Fruit fly (Drosophila melanogaster) whole organism, embryonic: ENCODE results near the gene CG11593.
A peak's percentile ranks its signal among the peaks of the same experiment; 100 is the strongest.

ENCODE experiments used
- ATbp ChIP-seq: fragments of 200-800 bp; sonication (Bioruptor generic); optimal IDR thresholded peaks from 2 replicates; lab custom pipeline; 2017; ENCODE audit warnings: missing biosample characterization, mild to moderate bottlenecking, missing genetic modification characterization, missing genetic modification reagents
- Aef1 ChIP-seq: fragments of 200-800 bp; sonication (Bioruptor generic); IDR thresholded peaks from 3 replicates; pipeline ENCODE4 v1.3.6; 2022; ENCODE audit warnings: missing biosample characterization, missing genetic modification characterization
- Atf6 ChIP-seq: fragments of 200-800 bp; sonication (Bioruptor generic); IDR thresholded peaks from 2 replicates; pipeline ENCODE4 v1.3.6; 2022; ENCODE audit warnings: missing biosample characterization, missing genetic modification characterization
- CG10543 ChIP-seq: fragments of 200-800 bp; sonication (Bioruptor generic); optimal IDR thresholded peaks from 3 replicates; lab custom pipeline; 2017; ENCODE audit warnings: missing biosample characterization, mild to moderate bottlenecking, missing genetic modification characterization, moderate library complexity
- CG11560 ChIP-seq: fragments of 200-800 bp; sonication (Bioruptor generic); IDR thresholded peaks from 3 replicates; pipeline ENCODE4 v1.3.6; 2022; ENCODE audit warnings: missing biosample characterization, missing genetic modification characterization
- CG11723 ChIP-seq: fragments of 200-800 bp; sonication (Bioruptor generic); optimal IDR thresholded peaks from 2 replicates; lab custom pipeline; 2017; ENCODE audit warnings: missing biosample characterization, mild to moderate bottlenecking, missing genetic modification characterization
- CG14014 ChIP-seq: fragments of 200-800 bp; sonication (Bioruptor generic); IDR thresholded peaks from 2 replicates; pipeline ENCODE4 v1.3.6; 2022; ENCODE audit warnings: missing biosample characterization, missing genetic modification characterization
- CG14667 ChIP-seq: fragments of 200-800 bp; sonication (Bioruptor generic); IDR thresholded peaks from 2 replicates; pipeline ENCODE4 v1.3.6; 2022; ENCODE audit warnings: missing biosample characterization, missing genetic modification characterization
- CG18599 ChIP-seq: fragments of 200-800 bp; sonication (Bioruptor generic); optimal IDR thresholded peaks from 3 replicates; lab custom pipeline; 2017; ENCODE audit warnings: missing biosample characterization, missing genetic modification characterization, mild to moderate bottlenecking, moderate library complexity, missing genetic modification reagents
- CG31388 ChIP-seq: fragments of 200-800 bp; sonication (Bioruptor generic); optimal IDR thresholded peaks from 2 replicates; lab custom pipeline; 2016; ENCODE audit warnings: missing biosample characterization, missing genetic modification characterization
- CG34224 ChIP-seq: fragments of 200-800 bp; sonication (Bioruptor generic); IDR thresholded peaks from 3 replicates; pipeline ENCODE4 v1.3.6; 2022; ENCODE audit warnings: missing biosample characterization, missing genetic modification characterization; ENCODE audit not compliant: partially characterized antibody
- CG4820 ChIP-seq: fragments of 200-800 bp; sonication (Bioruptor generic); optimal IDR thresholded peaks from 3 replicates; lab custom pipeline; 2016; ENCODE audit warnings: missing biosample characterization, missing genetic modification characterization
- CG6683 ChIP-seq: fragments of 200-800 bp; sonication (Bioruptor generic); optimal IDR thresholded peaks from 2 replicates; lab custom pipeline; 2017; ENCODE audit warnings: missing biosample characterization, mild to moderate bottlenecking, missing genetic modification characterization, missing genetic modification reagents
- CG6813 ChIP-seq: fragments of 200-800 bp; sonication (Bioruptor generic); optimal IDR thresholded peaks from 2 replicates; lab custom pipeline; 2017; ENCODE audit warnings: missing biosample characterization, missing genetic modification characterization, mild to moderate bottlenecking, moderate library complexity, missing genetic modification reagents
- CG8388 ChIP-seq: fragments of 200-800 bp; sonication (Bioruptor generic); optimal IDR thresholded peaks from 2 replicates; lab custom pipeline; 2019; ENCODE audit warnings: missing biosample characterization, mild to moderate bottlenecking, missing genetic modification characterization, moderate library complexity
- CG9437 ChIP-seq: fragments of 200-800 bp; sonication (Bioruptor generic); optimal IDR thresholded peaks from 2 replicates; lab custom pipeline; 2018; ENCODE audit warnings: missing biosample characterization, mild to moderate bottlenecking, missing genetic modification characterization
- Dll ChIP-seq: fragments of 200-800 bp; sonication (Bioruptor generic); IDR thresholded peaks from 4 replicates; pipeline ENCODE4 v1.3.6; 2022; ENCODE audit warnings: missing biosample characterization, missing genetic modification characterization; ENCODE audit not compliant: partially characterized antibody
- Dref ChIP-seq: fragments of 200-800 bp; sonication (Bioruptor generic); IDR thresholded peaks from 2 replicates; pipeline ENCODE4 v1.3.6; 2022; ENCODE audit warnings: missing biosample characterization, missing genetic modification characterization
- Ets65A ChIP-seq: fragments of 200-800 bp; sonication (Bioruptor generic); peaks from one replicate; lab custom pipeline; 2016; ENCODE audit warnings: missing biosample characterization, missing genetic modification characterization
- Hr51 ChIP-seq, 2 experiments: fragments of 200-800 bp; sonication (Bioruptor generic); optimal IDR thresholded peaks; 2 replicates in 1 of 2; 3 replicates in 1 of 2; lab custom pipeline; 2016 to 2018; ENCODE audit warnings: missing biosample characterization in 2 of 2, missing genetic modification characterization in 2 of 2, mild to moderate bottlenecking in 1 of 2, moderate library complexity in 1 of 2
- Jarid2 ChIP-seq: fragments of 200-800 bp; sonication (Bioruptor generic); optimal IDR thresholded peaks from 3 replicates; lab custom pipeline; 2017; ENCODE audit warnings: mild to moderate bottlenecking, missing biosample characterization, missing genetic modification reagents, missing genetic modification characterization
- MTF-1 ChIP-seq: fragments of 200-800 bp; sonication (Bioruptor generic); optimal IDR thresholded peaks from 2 replicates; lab custom pipeline; 2018; ENCODE audit warnings: missing biosample characterization, mild to moderate bottlenecking, missing genetic modification characterization, borderline replicate concordance
- Mad ChIP-seq: fragments of 200-800 bp; sonication (Bioruptor generic); optimal IDR thresholded peaks from 2 replicates; lab custom pipeline; 2016; ENCODE audit warnings: missing biosample characterization, missing genetic modification characterization
- Mrtf ChIP-seq: fragments of 200-800 bp; sonication (Bioruptor generic); IDR thresholded peaks from 3 replicates; pipeline ENCODE4 v1.3.6; 2022; ENCODE audit warnings: missing biosample characterization, missing genetic modification characterization
- NC2α ChIP-seq: fragments of 200-800 bp; sonication (Bioruptor generic); optimal IDR thresholded peaks from 2 replicates; lab custom pipeline; 2016; ENCODE audit warnings: missing biosample characterization, missing genetic modification characterization
- Nf-YA ChIP-seq: fragments of 200-800 bp; sonication (Bioruptor generic); IDR thresholded peaks from 2 replicates; pipeline ENCODE4 v1.3.6; 2022; ENCODE audit warnings: missing biosample characterization, missing genetic modification characterization
- Vsx1 ChIP-seq: fragments of 200-800 bp; sonication (Bioruptor generic); optimal IDR thresholded peaks from 2 replicates; lab custom pipeline; 2017; ENCODE audit warnings: missing biosample characterization, mild to moderate bottlenecking, missing genetic modification characterization, missing genetic modification reagents
- Xrp1 ChIP-seq: fragments of 200-800 bp; sonication (Bioruptor generic); IDR thresholded peaks from 2 replicates; pipeline ENCODE4 v1.3.6; 2022; ENCODE audit warnings: missing biosample characterization, missing genetic modification characterization
- ase ChIP-seq: fragments of 200-800 bp; sonication (Bioruptor generic); IDR thresholded peaks from 3 replicates; pipeline ENCODE4 v1.3.6; 2022; ENCODE audit warnings: missing biosample characterization, missing genetic modification characterization
- dysf ChIP-seq: fragments of 200-800 bp; sonication (Bioruptor generic); IDR thresholded peaks from 3 replicates; pipeline ENCODE4 v1.3.6; 2022; ENCODE audit warnings: missing biosample characterization, missing genetic modification characterization
- fd96Cb ChIP-seq: fragments of 200-800 bp; sonication (Bioruptor generic); optimal IDR thresholded peaks from 2 replicates; lab custom pipeline; 2018; ENCODE audit warnings: missing biosample characterization, mild to moderate bottlenecking, missing genetic modification characterization, moderate library complexity
- grau ChIP-seq: fragments of 200-800 bp; optimal IDR thresholded peaks from 3 replicates; lab custom pipeline; 2019; ENCODE audit warnings: missing biosample characterization, mild to moderate bottlenecking, missing genetic modification characterization, moderate library complexity
- hth ChIP-seq: fragments of >200 bp; optimal IDR thresholded peaks from 2 replicates; lab custom pipeline; 2017; ENCODE audit warnings: inconsistent platforms
- kay ChIP-seq: fragments of 200-800 bp; sonication (Bioruptor generic); optimal IDR thresholded peaks from 2 replicates; lab custom pipeline; 2016; ENCODE audit warnings: missing biosample characterization, missing genetic modification characterization
- lov ChIP-seq, 2 experiments: fragments of 200-800 bp in 1 of 2; fragments of >200 bp in 1 of 2; sonication (Bioruptor generic) in 1 of 2; IDR thresholded peaks in 1 of 2; optimal IDR thresholded peaks in 1 of 2; 2 replicates in 1 of 2; 3 replicates in 1 of 2; pipeline versions ENCODE4 v1.3.6 to Lab custom; 2017 to 2022; ENCODE audit warnings: missing biosample characterization in 1 of 2, missing genetic modification characterization in 1 of 2
- pb ChIP-seq: fragments of 200-800 bp; sonication (Bioruptor generic); optimal IDR thresholded peaks from 3 replicates; lab custom pipeline; 2016; ENCODE audit warnings: missing biosample characterization, missing genetic modification characterization
- pho ChIP-seq: fragments of 200-800 bp; sonication (Bioruptor generic); optimal IDR thresholded peaks from 2 replicates; lab custom pipeline; 2016; ENCODE audit warnings: missing biosample characterization, missing genetic modification characterization
- pita ChIP-seq: fragments of 200-800 bp; sonication (Bioruptor generic); optimal IDR thresholded peaks from 2 replicates; lab custom pipeline; 2017; ENCODE audit warnings: missing biosample characterization, mild to moderate bottlenecking, missing genetic modification characterization
- psq ChIP-seq: fragments of 200-800 bp; sonication (Bioruptor generic); optimal IDR thresholded peaks from 2 replicates; lab custom pipeline; 2017; ENCODE audit warnings: missing biosample characterization, missing genetic modification characterization
- sr ChIP-seq: fragments of 200-800 bp; sonication (Bioruptor generic); IDR thresholded peaks from 3 replicates; pipeline ENCODE4 v1.3.6; 2022; ENCODE audit warnings: missing biosample characterization, missing genetic modification characterization
- tna ChIP-seq: fragments of 200-800 bp; sonication (Bioruptor generic); IDR thresholded peaks from 2 replicates; pipeline ENCODE4 v1.3.6; 2022; ENCODE audit warnings: missing biosample characterization, missing genetic modification characterization; ENCODE audit not compliant: partially characterized antibody
- unc-4 ChIP-seq: fragments of 200-800 bp; sonication (Bioruptor generic); IDR thresholded peaks from 2 replicates; pipeline ENCODE4 v1.3.6; 2022; ENCODE audit warnings: missing biosample characterization, missing genetic modification characterization; ENCODE audit not compliant: partially characterized antibody
- wek ChIP-seq: fragments of 200-800 bp; sonication (Bioruptor generic); optimal IDR thresholded peaks from 3 replicates; lab custom pipeline; 2018; ENCODE audit warnings: missing biosample characterization, mild to moderate bottlenecking, missing genetic modification characterization, moderate library complexity
- wor ChIP-seq: fragments of 200-800 bp; sonication (Bioruptor generic); IDR thresholded peaks from 2 replicates; pipeline ENCODE4 v1.3.6; 2022; ENCODE audit warnings: missing biosample characterization, missing genetic modification characterization

Gene CG11593

dm6 chr3L:4031762-4032161 is 8.5 kb downstream of the CG11593 start, which contains the start of the genes Gr64d and Gr64e:
Gene Gr64d (plus strand): TSS chr3L:4032062.
Gene Gr64e (plus strand): TSS chr3L:4032141.
- TF ChIP-seq Dll (GFP tag; lab: Robert Waterston, UW) (no peak), Ets65A (GFP tag; lab: Kevin White, UChicago) (peak; percentile 56), sr (GFP tag; lab: Robert Waterston, UW) (no peak)

- TF ChIP-seq psq (GFP tag; lab: Kevin White, UChicago) (no peak), tna (GFP tag; lab: Robert Waterston, UW) (no peak), CG34224 (GFP tag; lab: Robert Waterston, UW) (no peak), CG10543 (GFP tag; lab: Kevin White, UChicago) (no peak)
These were observed 12.0 kb downstream of the CG11593 start, which contains the start of the genes Gr64b and Gr64c for dm6 chr3L:4028305-4028704. Gene Gr64b (plus strand): TSS chr3L:4028605. Gene Gr64c (plus strand): TSS chr3L:4028605.

dm6 chr3L:4026506-4026868 is 13.8 kb downstream of the CG11593 start, which contains the start of gene Gr64a:
Gene Gr64a (plus strand): TSS chr3L:4026769.
- TF ChIP-seq unc-4 (GFP tag; lab: Robert Waterston, UW) (no peak), CG6683 (no peak), grau (tag; lab: Kevin White, UChicago) (no peak), CG11723 (GFP tag; lab: Kevin White, UChicago) (no peak), pita (GFP tag; lab: Kevin White, UChicago) (no peak), Xrp1 (no peak), Vsx1 (GFP tag; lab: Kevin White, UChicago) (no peak), CG8388 (GFP tag; lab: Kevin White, UChicago) (no peak), CG14014 (GFP tag; lab: Robert Waterston, UW) (no peak), MTF-1 (GFP tag; lab: Kevin White, UChicago) (no peak), ATbp (GFP tag; lab: Kevin White, UChicago) (no peak), Aef1 (GFP tag; lab: Robert Waterston, UW) (no peak), pb (GFP tag; lab: Kevin White, UChicago) (no peak), pho (GFP tag; lab: Kevin White, UChicago) (no peak), hth (lab: Kevin White, UChicago) (no peak), CG6813 (no peak), wor (GFP tag; lab: Robert Waterston, UW) (no peak), ase (GFP tag; lab: Robert Waterston, UW) (no peak), wek (GFP tag; lab: Kevin White, UChicago) (no peak)

- TF ChIP-seq kay (GFP tag; lab: Kevin White, UChicago): no peak
- no peak for TF ChIP-seq CG11560 (tag; lab: Robert Waterston, UW)
- no peak for TF ChIP-seq CG9437
- TF ChIP-seq Dref (GFP tag; lab: Robert Waterston, UW): no peak
- TF ChIP-seq fd96Cb: no peak
- TF ChIP-seq lov (optimal IDR thresholded peaks at IDR 0.05; lab: Kevin White, UChicago): no peak
- TF ChIP-seq lov (GFP tag; IDR thresholded peaks at IDR 0.05; lab: Robert Waterston, UW): no peak
- no peak for TF ChIP-seq Hr51 (GFP tag; optimal IDR thresholded peaks at IDR 0.05; lab: Kevin White, UChicago)
- peak; percentile 21 for TF ChIP-seq Jarid2 (GFP tag; lab: Kevin White, UChicago)
- peak; percentile 56 for TF ChIP-seq CG18599 (GFP tag; lab: Kevin White, UChicago)
- TF ChIP-seq dysf: peak; percentile 29; the same call in 1 of the 3 replicates
- TF ChIP-seq CG31388 (GFP tag; lab: Kevin White, UChicago): no peak
- no peak for TF ChIP-seq CG4820 (GFP tag; lab: Kevin White, UChicago)
- TF ChIP-seq NC2α (GFP tag; lab: Kevin White, UChicago): no peak
- TF ChIP-seq Nf-YA (GFP tag; lab: Robert Waterston, UW): no peak
- TF ChIP-seq Mad (GFP tag; lab: Kevin White, UChicago): no peak
- TF ChIP-seq Mrtf: no peak
- TF ChIP-seq CG14667 (GFP tag; lab: Robert Waterston, UW): no peak
- peak; percentile 65 for TF ChIP-seq Atf6 (GFP tag; lab: Robert Waterston, UW)
These were observed 14.4 kb downstream of the CG11593 start, which contains the start of gene CG11594 for dm6 chr3L:4025738-4026505. Gene CG11594 (minus strand): TSS chr3L:4026011.
